Worm (Caenorhabditis elegans) whole organism, L1 larva: ENCODE results near the gene ubc-9.
A peak's percentile ranks its signal among the peaks of the same experiment; 100 is the strongest.

Experiments
- C04F5.9 ChIP-seq: sonication (generic microtip); optimal IDR thresholded peaks from 2 replicates; lab custom pipeline; 2016; ENCODE audit warnings: missing genetic modification characterization, missing compliant biosample characterization
- F16B12.6 ChIP-seq: fragments of 150-350 bp; optimal IDR thresholded peaks from 2 replicates; lab custom pipeline; 2014; ENCODE audit warnings: missing biosample characterization, missing genetic modification characterization
- Y116A8C.19 ChIP-seq: sonication (generic microtip); optimal IDR thresholded peaks from 2 replicates; lab custom pipeline; 2016; ENCODE audit warnings: missing compliant biosample characterization, missing genetic modification characterization, borderline replicate concordance
- aly-2 ChIP-seq: fragments of 150-350 bp; optimal IDR thresholded peaks from 2 replicates; lab custom pipeline; 2014; ENCODE audit warnings: missing biosample characterization, missing genetic modification characterization
- ama-1 ChIP-seq: fragments of 150-350 bp; optimal IDR thresholded peaks from 2 replicates; lab custom pipeline; 2014
- blmp-1 ChIP-seq: fragments of 150-350 bp; optimal IDR thresholded peaks from 2 replicates; lab custom pipeline; 2014; ENCODE audit warnings: missing biosample characterization, missing genetic modification characterization
- ceh-63 ChIP-seq: fragments of 200-800 bp; sonication (Bioruptor generic); optimal IDR thresholded peaks from 2 replicates; lab custom pipeline; 2018; ENCODE audit warnings: mild to moderate bottlenecking, missing genetic modification characterization, missing compliant biosample characterization
- ceh-8 ChIP-seq: fragments of 200-800 bp; sonication (Bioruptor generic); optimal IDR thresholded peaks from 2 replicates; lab custom pipeline; 2018; ENCODE audit warnings: mild to moderate bottlenecking, missing genetic modification characterization, moderate library complexity, missing compliant biosample characterization
- ceh-88 ChIP-seq: fragments of 200-800 bp; sonication (Bioruptor generic); IDR thresholded peaks from 2 replicates; pipeline ENCODE4 v1.3.6; 2022; ENCODE audit warnings: missing genetic modification characterization, missing compliant biosample characterization
- dpl-1 ChIP-seq, 3 experiments: fragments of 150-350 bp in 2 of 3; sonication (generic microtip) in 1 of 3; optimal IDR thresholded peaks; 2 replicates each; lab custom pipeline; 2014 to 2017; ENCODE audit warnings: missing biosample characterization in 3 of 3, missing genetic modification characterization in 3 of 3, missing genetic modification reagents in 3 of 3
- efl-1 ChIP-seq, 4 experiments: fragments of 150-350 bp; optimal IDR thresholded peaks in 3 of 4; peaks in 1 of 4; 1 replicate in 1 of 4; 2 replicates in 3 of 4; lab custom pipeline; 2014; ENCODE audit warnings: missing biosample characterization in 2 of 4, missing genetic modification characterization in 2 of 4, missing genetic modification reagents in 2 of 4
- efl-3 ChIP-seq: fragments of 200-800 bp; sonication (Bioruptor generic); optimal IDR thresholded peaks from 2 replicates; lab custom pipeline; 2018; ENCODE audit warnings: mild to moderate bottlenecking, missing genetic modification characterization, missing compliant biosample characterization
- egl-13 ChIP-seq: sonication (generic microtip); optimal IDR thresholded peaks from 2 replicates; lab custom pipeline; 2016; ENCODE audit warnings: missing genotype, missing genetic modification reagents, missing genetic modification characterization, missing compliant biosample characterization
- elt-2 ChIP-seq: sonication (generic microtip); optimal IDR thresholded peaks from 2 replicates; lab custom pipeline; 2016; ENCODE audit warnings: missing genetic modification characterization, mild to moderate bottlenecking, inconsistent platforms, missing compliant biosample characterization, missing genetic modification reagents
- ets-5 ChIP-seq: fragments of 200-800 bp; sonication (Bioruptor generic); IDR thresholded peaks from 2 replicates; pipeline ENCODE4 v1.3.6; 2022; ENCODE audit warnings: missing genetic modification characterization, missing compliant biosample characterization
- fkh-10 ChIP-seq: sonication (generic microtip); optimal IDR thresholded peaks from 2 replicates; lab custom pipeline; 2017; ENCODE audit warnings: missing biosample characterization, missing genetic modification reagents, missing genetic modification characterization
- grh-1 ChIP-seq: fragments of 200-800 bp; sonication (Bioruptor generic); IDR thresholded peaks from 2 replicates; pipeline ENCODE4 v1.3.6; 2022; ENCODE audit warnings: missing genetic modification reagents, missing genetic modification characterization, missing compliant biosample characterization
- hlh-17 ChIP-seq: fragments of 200-800 bp; sonication (Bioruptor generic); optimal IDR thresholded peaks from 2 replicates; lab custom pipeline; 2018; ENCODE audit warnings: missing genetic modification characterization, mild to moderate bottlenecking, missing compliant biosample characterization, moderate library complexity, borderline replicate concordance
- hlh-4 ChIP-seq: sonication (generic microtip); optimal IDR thresholded peaks from 2 replicates; lab custom pipeline; 2016; ENCODE audit warnings: mild to moderate bottlenecking, missing genetic modification characterization, missing compliant biosample characterization
- isw-1 ChIP-seq: fragments of 200-800 bp; sonication (Bioruptor generic); IDR thresholded peaks from 2 replicates; pipeline ENCODE4 v1.3.6; 2022; ENCODE audit warnings: missing genetic modification characterization, missing compliant biosample characterization
- jun-1 ChIP-seq: fragments of 150-350 bp; optimal IDR thresholded peaks from 2 replicates; lab custom pipeline; 2014; ENCODE audit warnings: missing biosample characterization, missing genetic modification reagents, missing genetic modification characterization
- lin-14 ChIP-seq: fragments of 200-800 bp; sonication (Bioruptor generic); optimal IDR thresholded peaks from 2 replicates; lab custom pipeline; 2018; ENCODE audit warnings: mild to moderate bottlenecking, missing genetic modification characterization, moderate library complexity, missing compliant biosample characterization
- lin-35 ChIP-seq, 2 experiments: fragments of 150-350 bp; optimal IDR thresholded peaks; 2 replicates each; lab custom pipeline; 2014; ENCODE audit warnings: missing biosample characterization in 2 of 2, missing genetic modification characterization in 2 of 2, missing genetic modification reagents in 2 of 2
- mab-9 ChIP-seq: fragments of 200-800 bp; sonication (Bioruptor generic); IDR thresholded peaks from 2 replicates; pipeline ENCODE4 v1.3.6; 2022; ENCODE audit warnings: missing genetic modification reagents, missing genetic modification characterization, missing compliant biosample characterization
- mep-1 ChIP-seq: fragments of 150-350 bp; optimal IDR thresholded peaks from 2 replicates; lab custom pipeline; 2014; ENCODE audit warnings: missing biosample characterization, missing genetic modification characterization
- nhr-28 ChIP-seq: fragments of 150-350 bp; optimal IDR thresholded peaks from 2 replicates; lab custom pipeline; 2014; ENCODE audit warnings: missing biosample characterization, missing genetic modification characterization
- nhr-47 ChIP-seq: sonication (generic microtip); optimal IDR thresholded peaks from 2 replicates; lab custom pipeline; 2016; ENCODE audit warnings: mild to moderate bottlenecking, missing genetic modification characterization, moderate library complexity, missing compliant biosample characterization
- nhr-71 ChIP-seq: sonication (generic microtip); optimal IDR thresholded peaks from 2 replicates; lab custom pipeline; 2016; ENCODE audit warnings: mild to moderate bottlenecking, missing genetic modification characterization, moderate library complexity, missing compliant biosample characterization
- nhr-76 ChIP-seq: sonication (generic microtip); optimal IDR thresholded peaks from 2 replicates; lab custom pipeline; 2017; ENCODE audit warnings: missing biosample characterization, missing genetic modification characterization
- nhr-77 ChIP-seq: fragments of 150-350 bp; optimal IDR thresholded peaks from 2 replicates; lab custom pipeline; 2014; ENCODE audit warnings: missing biosample characterization, missing genetic modification characterization
- nhr-85 ChIP-seq: sonication (generic microtip); peaks from one replicate; lab custom pipeline; 2016; ENCODE audit warnings: missing genetic modification characterization, inconsistent platforms, missing compliant biosample characterization
- nhr-90 ChIP-seq: sonication (generic microtip); optimal IDR thresholded peaks from 2 replicates; lab custom pipeline; 2016; ENCODE audit warnings: mild to moderate bottlenecking, missing genetic modification characterization, missing compliant biosample characterization; ENCODE audit not compliant: poor library complexity
- pag-3 ChIP-seq: sonication (generic microtip); optimal IDR thresholded peaks from 2 replicates; lab custom pipeline; 2017; ENCODE audit warnings: missing genetic modification characterization, mild to moderate bottlenecking, missing compliant biosample characterization, antibody characterized with exemption, borderline replicate concordance; ENCODE audit not compliant: insufficient read depth
- pqm-1 ChIP-seq: sonication (generic microtip); optimal IDR thresholded peaks from 3 replicates; lab custom pipeline; 2017; ENCODE audit warnings: missing biosample characterization, missing genetic modification characterization
- rnt-1 ChIP-seq: sonication (generic microtip); optimal IDR thresholded peaks from 2 replicates; lab custom pipeline; 2016; ENCODE audit warnings: mild to moderate bottlenecking, missing genetic modification characterization, moderate library complexity, missing compliant biosample characterization
- skn-1 ChIP-seq: fragments of 150-350 bp; optimal IDR thresholded peaks from 2 replicates; lab custom pipeline; 2014; ENCODE audit warnings: missing biosample characterization, missing genetic modification characterization
- snpc-4 ChIP-seq: fragments of 150-350 bp; optimal IDR thresholded peaks from 2 replicates; lab custom pipeline; 2014; ENCODE audit warnings: missing biosample characterization, missing genetic modification characterization
- sptf-1 ChIP-seq: fragments of 150-350 bp; optimal IDR thresholded peaks from 2 replicates; lab custom pipeline; 2014; ENCODE audit warnings: missing biosample characterization, missing genetic modification characterization
- unc-30 ChIP-seq: sonication (generic microtip); optimal IDR thresholded peaks from 2 replicates; lab custom pipeline; 2017; ENCODE audit warnings: missing biosample characterization, missing genetic modification characterization
- unc-98 ChIP-seq: fragments of 200-800 bp; sonication (Bioruptor generic); IDR thresholded peaks from 2 replicates; pipeline ENCODE4 v1.3.6; 2022; ENCODE audit warnings: missing genetic modification characterization, missing compliant biosample characterization
- xbp-1 ChIP-seq: sonication (generic microtip); optimal IDR thresholded peaks from 2 replicates; lab custom pipeline; 2016; ENCODE audit warnings: missing genetic modification characterization, missing compliant biosample characterization

The ubc-9 gene

ce11 chrIV:4655979-4656378 is 5.1 kb downstream of the ubc-9 start:
- TF ChIP-seq ceh-8 (peak; percentile 19), snpc-4 (tag; lab: Kevin White, UChicago) (no peak)

ce11 chrIV:4656380-4656779 is 5.5 kb downstream of the ubc-9 start:
- TF ChIP-seq lin-14 (GFP tag; lab: Kevin White, UChicago) (no peak), efl-1 (optimal IDR thresholded peaks at IDR 0.05; lab: Kevin White, UChicago) (no peak), efl-1 (GFP tag; optimal IDR thresholded peaks at IDR 0.05 in 1 of 2; lab: Kevin White, UChicago) (peak in 1 of 2 experiments; percentile 67)
- TF ChIP-seq, all 84 proteins: peak for 1

ce11 chrIV:4657874-4658273 is 7.0 kb downstream of the ubc-9 start, which contains the start of gene col-111:
col-111 (minus strand) TSS chrIV:4657974.
- TF ChIP-seq pag-3 (tag; lab: Kevin White, UChicago) (no peak), fkh-10 (GFP tag; lab: Kevin White, UChicago) (no peak), efl-1 (optimal IDR thresholded peaks at IDR 0.05; lab: Kevin White, UChicago) (no peak), efl-1 (GFP tag; optimal IDR thresholded peaks at IDR 0.05 in 1 of 2; lab: Kevin White, UChicago) (peak in 1 of 2 experiments; percentile 55), lin-35 (GFP tag; optimal IDR thresholded peaks at IDR 0.05; lab: Kevin White, UChicago) (no peak), nhr-77 (tag; lab: Kevin White, UChicago) (no peak)

ce11 chrIV:4659277-4659676 is 8.4 kb downstream of the ubc-9 start, which contains the start of gene mrps-21:
mrps-21 (minus strand) TSS chrIV:4659517.
- TF ChIP-seq mab-9 (GFP tag; lab: Robert Waterston, UW) (no peak), efl-1 (optimal IDR thresholded peaks at IDR 0.05; lab: Kevin White, UChicago) (no peak), efl-1 (GFP tag; optimal IDR thresholded peaks at IDR 0.05 in 1 of 2; lab: Kevin White, UChicago) (no peak), hlh-17 (GFP tag; lab: Kevin White, UChicago) (no peak), ceh-63 (GFP tag; lab: Kevin White, UChicago) (no peak), nhr-76 (tag; lab: Kevin White, UChicago) (no peak), ceh-88 (GFP tag; lab: Robert Waterston, UW) (no peak), ama-1 (lab: Kevin White, UChicago) (peak; percentile 13), nhr-71 (tag; lab: Kevin White, UChicago) (peak; percentile 25), nhr-47 (no peak), aly-2 (tag; lab: Kevin White, UChicago) (no peak), unc-30 (tag; lab: Kevin White, UChicago) (no peak), ets-5 (GFP tag; lab: Robert Waterston, UW) (no peak), blmp-1 (tag; lab: Kevin White, UChicago) (no peak), skn-1 (no peak), egl-13 (no peak), jun-1 (no peak), elt-2 (no peak)

ce11 chrIV:4660151-4661041 is 9.6 kb downstream of the ubc-9 start, which contains the start of the genes F29B9.11 and jmjd-1.2:
F29B9.11 (minus strand) TSS chrIV:4660201.
jmjd-1.2 (plus strand) TSS chrIV:4660991.
- TF ChIP-seq sptf-1 (tag; lab: Kevin White, UChicago) (no peak), nhr-90 (tag; lab: Kevin White, UChicago) (peak; percentile 97), skn-1 (peak; percentile 79), nhr-85 (tag; lab: Kevin White, UChicago) (peak; percentile 98), mep-1 (tag; lab: Kevin White, UChicago) (peak; percentile 62), efl-1 (optimal IDR thresholded peaks at IDR 0.05; lab: Kevin White, UChicago) (peak; percentile 87 to 91), efl-1 (GFP tag; optimal IDR thresholded peaks at IDR 0.05 in 1 of 2; lab: Kevin White, UChicago) (peak; percentile 68 to 97), hlh-4 (tag; lab: Kevin White, UChicago) (no peak), C04F5.9 (tag; lab: Kevin White, UChicago) (peak; percentile 79), F16B12.6 (peak; percentile 29), isw-1 (GFP tag; lab: Robert Waterston, UW) (peak; percentile 93), xbp-1 (tag; lab: Kevin White, UChicago) (peak; percentile 95), pqm-1 (tag; lab: Kevin White, UChicago) (no peak), efl-3 (peak; percentile 15), grh-1 (GFP tag; lab: Robert Waterston, UW) (peak; percentile 74), jun-1 (peak; percentile 83), dpl-1 (GFP tag; optimal IDR thresholded peaks at IDR 0.05; lab: Kevin White, UChicago) (peak; percentile 72 to 78 (median 77)), nhr-28 (tag; lab: Kevin White, UChicago) (no peak), ama-1 (lab: Kevin White, UChicago) (peak; percentile 57), unc-98 (peak; percentile 98), pag-3 (tag; lab: Kevin White, UChicago) (no peak), Y116A8C.19 (tag; lab: Kevin White, UChicago) (peak; percentile 74), rnt-1 (tag; lab: Kevin White, UChicago) (peak; percentile 95)
